Worm (Caenorhabditis elegans): ENCODE data around the gene nhr-155.

Gene nhr-155

ce11 chrV:502803-503273, 36.4 kb upstream of the nhr-155 start, which contains the start of gene T01G6.10:
TSS of gene T01G6.10 (minus strand) at chrV:503223.
- TF ChIP-seq elt-1 (tag; optimal IDR thresholded peaks at IDR 0.05) (no peak), mab-5 (tag; optimal IDR thresholded peaks at IDR 0.05) (no peak), Y55F3AM.14 (GFP tag; optimal IDR thresholded peaks at IDR 0.05) (no peak)

- TF ChIP-seq F13H6.1 (tag; optimal IDR thresholded peaks at IDR 0.05) (no peak), skn-1 (tag; optimal IDR thresholded peaks at IDR 0.05) (no peak), ama-1 (optimal IDR thresholded peaks at IDR 0.05) (no peak), peb-1 (tag; optimal IDR thresholded peaks at IDR 0.05) (no peak), lsy-2 (tag; optimal IDR thresholded peaks at IDR 0.05) (no peak), zag-1 (tag; optimal IDR thresholded peaks at IDR 0.05) (no peak), unc-62 (GFP tag; optimal IDR thresholded peaks at IDR 0.05) (no peak), nhr-77 (tag; optimal IDR thresholded peaks at IDR 0.05) (no peak), elt-3 (tag; optimal IDR thresholded peaks at IDR 0.05) (no peak), unc-55 (GFP tag; optimal IDR thresholded peaks at IDR 0.05) (no peak), sma-9 (GFP tag; optimal IDR thresholded peaks at IDR 0.05) (no peak), sma-9 (tag; optimal IDR thresholded peaks at IDR 0.05) (no peak), lin-39 (tag; optimal IDR thresholded peaks at IDR 0.05) (no peak), nhr-21 (tag; optimal IDR thresholded peaks at IDR 0.05) (no peak), R02D3.7 (tag; optimal IDR thresholded peaks at IDR 0.05) (no peak), ZK546.5 (tag; optimal IDR thresholded peaks at IDR 0.05) (no peak), nhr-237 (tag; optimal IDR thresholded peaks at IDR 0.05) (no peak), Y55F3AM.14 (GFP tag; optimal IDR thresholded peaks at IDR 0.05) (no peak)
Measured at ce11 chrV:503728-504127, 35.5 kb upstream of the nhr-155 start, which contains the start of gene srlf-35. TSS of gene srlf-35 (plus strand) at chrV:504028.

- TF ChIP-seq ztf-4 (tag; optimal IDR thresholded peaks at IDR 0.05): no peak
- no peak for TF ChIP-seq blmp-1 (tag; optimal IDR thresholded peaks at IDR 0.05; ENCODE audit: insufficient read depth)
- no peak for TF ChIP-seq unc-55 (GFP tag; optimal IDR thresholded peaks at IDR 0.05)
- no peak for TF ChIP-seq skn-1 (tag; optimal IDR thresholded peaks at IDR 0.05)
- TF ChIP-seq F13H6.1 (tag; optimal IDR thresholded peaks at IDR 0.05): no peak
- no peak for TF ChIP-seq ama-1 (optimal IDR thresholded peaks at IDR 0.05)
- TF ChIP-seq nhr-21 (tag; optimal IDR thresholded peaks at IDR 0.05): no peak
- no peak for TF ChIP-seq lin-39 (tag; optimal IDR thresholded peaks at IDR 0.05)
- TF ChIP-seq alr-1 (tag; optimal IDR thresholded peaks at IDR 0.05): no peak
- no peak for TF ChIP-seq mab-5 (tag; optimal IDR thresholded peaks at IDR 0.05)
- TF ChIP-seq mbf-1 (tag; optimal IDR thresholded peaks at IDR 0.05): no peak
- TF ChIP-seq crh-2 (tag; optimal IDR thresholded peaks at IDR 0.05): no peak
- no peak for TF ChIP-seq nhr-12 (tag; optimal IDR thresholded peaks at IDR 0.05)
- no peak for TF ChIP-seq mdl-1 (tag; optimal IDR thresholded peaks at IDR 0.05)
- no peak for TF ChIP-seq ZK546.5 (tag; optimal IDR thresholded peaks at IDR 0.05)
- TF ChIP-seq nhr-129 (tag; optimal IDR thresholded peaks at IDR 0.05): no peak
- no peak for TF ChIP-seq gmeb-1 (tag; optimal IDR thresholded peaks at IDR 0.05)
- no peak for TF ChIP-seq nhr-11 (tag; optimal IDR thresholded peaks at IDR 0.05)
- TF ChIP-seq snpc-4 (tag; optimal IDR thresholded peaks at IDR 0.05): no peak
- no peak for TF ChIP-seq fos-1 (tag; optimal IDR thresholded peaks at IDR 0.05)
Measured at ce11 chrV:505191-505590, 34.1 kb upstream of the nhr-155 start, which contains the start of gene srlf-19. TSS of gene srlf-19 (plus strand) at chrV:505491.

ce11 chrV:512420-512819, 26.8 kb upstream of the nhr-155 start, which contains the start of gene srh-37:
TSS of gene srh-37 (minus strand) at chrV:512520.
- no peak for TF ChIP-seq ceh-82 (tag; optimal IDR thresholded peaks at IDR 0.05)
- no peak for TF ChIP-seq egl-27 (tag; optimal IDR thresholded peaks at IDR 0.05)
- TF ChIP-seq ztf-11 (tag; optimal IDR thresholded peaks at IDR 0.05): no peak

- TF ChIP-seq gmeb-1 (tag; optimal IDR thresholded peaks at IDR 0.05) (no peak), fos-1 (tag; optimal IDR thresholded peaks at IDR 0.05) (no peak), unc-39 (tag; optimal IDR thresholded peaks at IDR 0.05) (no peak), nhr-11 (tag; optimal IDR thresholded peaks at IDR 0.05) (no peak), blmp-1 (tag; optimal IDR thresholded peaks at IDR 0.05; ENCODE audit: insufficient read depth) (no peak), ztf-1 (GFP tag; conservative IDR thresholded peaks at IDR 0.05) (no peak), aly-2 (tag; optimal IDR thresholded peaks at IDR 0.05) (no peak), sma-3 (GFP tag; optimal IDR thresholded peaks at IDR 0.05) (no peak), skn-1 (tag; optimal IDR thresholded peaks at IDR 0.05) (no peak), ZK546.5 (tag; optimal IDR thresholded peaks at IDR 0.05) (no peak)
Measured at ce11 chrV:519445-519844, 19.8 kb upstream of the nhr-155 start, which contains the start of gene nhr-210. TSS of gene nhr-210 (minus strand) at chrV:519545.
